Worm (Caenorhabditis elegans): ENCODE data around the gene pho-7.

pho-7 gene

ce11 chrX:10979186-10979585 lies 38.0 kb upstream of the pho-7 start, which contains the start of gene pxn-2:
pxn-2 (minus strand) TSS chrX:10979286.
- no peak for TF ChIP-seq lsy-2 (tag; optimal IDR thresholded peaks at IDR 0.05)
- peak; percentile 38 for TF ChIP-seq ces-1 (GFP tag; optimal IDR thresholded peaks at IDR 0.05)

DNA sequence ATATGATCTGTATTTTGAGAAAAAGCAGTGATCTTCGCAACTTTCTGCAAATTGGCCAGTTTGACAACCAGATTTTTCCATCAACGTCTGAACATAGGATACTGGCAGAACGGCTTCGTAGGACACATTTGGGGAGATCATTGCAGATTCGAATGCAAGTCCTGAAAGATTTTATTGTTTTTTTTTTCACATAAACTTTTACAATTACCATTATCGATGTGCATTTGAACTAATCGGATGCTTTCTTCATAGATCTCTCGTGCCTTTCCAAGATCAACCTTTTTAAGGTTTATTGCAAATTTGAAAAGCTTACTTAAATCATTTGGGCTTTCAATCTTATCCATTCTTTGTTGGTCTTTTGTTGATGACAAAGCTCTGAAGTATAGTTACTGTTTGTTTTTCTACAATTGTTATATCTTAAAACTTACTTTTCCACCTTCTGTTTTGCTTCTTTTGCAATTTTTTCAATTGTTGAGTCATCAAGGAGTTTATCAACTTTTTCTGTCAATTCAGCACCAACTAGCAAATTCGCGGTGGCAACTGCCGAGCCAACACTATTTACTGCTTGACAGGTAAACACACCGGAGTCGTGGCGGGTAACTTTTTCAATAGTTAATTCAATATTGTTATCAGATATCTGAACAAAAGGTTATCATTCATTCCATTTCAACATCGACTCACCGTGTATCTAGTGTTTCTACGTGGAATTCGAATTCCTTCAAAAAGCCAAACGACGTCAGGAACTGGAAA lies 35.5 kb upstream of the pho-7 start:
- TF ChIP-seq mab-5 (tag; optimal IDR thresholded peaks at IDR 0.05) (no peak), elt-1 (tag; optimal IDR thresholded peaks at IDR 0.05; ENCODE audit: borderline replicate concordance, insufficient read depth) (no peak), drap-1 (GFP tag; optimal IDR thresholded peaks at IDR 0.05) (no peak), blmp-1 (tag; optimal IDR thresholded peaks at IDR 0.05) (no peak), sem-2 (GFP tag; optimal IDR thresholded peaks at IDR 0.05) (no peak), pha-4 (tag; optimal IDR thresholded peaks at IDR 0.05) (no peak), ceh-83 (GFP tag; optimal IDR thresholded peaks at IDR 0.05) (no peak), nhr-237 (tag; optimal IDR thresholded peaks at IDR 0.05) (no peak), sptf-1 (tag; optimal IDR thresholded peaks at IDR 0.05) (no peak), ztf-11 (tag; optimal IDR thresholded peaks at IDR 0.05) (no peak), nhr-28 (tag; optimal IDR thresholded peaks at IDR 0.05) (no peak), hlh-1 (tag; optimal IDR thresholded peaks at IDR 0.05) (no peak), nhr-76 (tag; optimal IDR thresholded peaks at IDR 0.05) (no peak), unc-62 (GFP tag; optimal IDR thresholded peaks at IDR 0.05) (no peak), ham-2 (GFP tag; optimal IDR thresholded peaks at IDR 0.05) (no peak), M03D4.4 (tag; optimal IDR thresholded peaks at IDR 0.05) (no peak), nhr-2 (tag; optimal IDR thresholded peaks at IDR 0.05) (no peak), zip-8 (tag; optimal IDR thresholded peaks at IDR 0.05) (no peak), lin-13 (tag; optimal IDR thresholded peaks at IDR 0.05) (no peak), bed-3 (GFP tag; optimal IDR thresholded peaks at IDR 0.05) (no peak)

DNA sequence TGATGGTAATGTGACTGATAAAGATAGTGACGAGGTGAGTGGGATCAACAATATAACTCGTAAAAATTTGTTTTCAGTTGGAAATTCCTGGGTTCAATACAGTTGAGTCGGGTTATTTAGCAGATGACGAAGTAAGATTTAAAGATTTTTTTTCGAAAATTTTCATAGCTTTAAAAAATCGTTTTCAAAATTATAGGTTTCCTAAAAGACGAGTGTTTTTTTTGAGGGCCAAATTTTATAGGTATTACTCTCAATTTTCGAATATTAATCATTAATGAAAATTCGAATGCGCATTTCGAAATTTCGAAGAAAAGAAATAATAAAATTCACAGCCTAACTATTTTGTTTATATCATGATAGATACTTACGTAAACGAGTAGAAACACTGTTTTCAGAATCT lies 30.0 kb upstream of the pho-7 start:
- TF ChIP-seq flh-1 (GFP tag; optimal IDR thresholded peaks at IDR 0.05) (no peak), snpc-4 (tag; optimal IDR thresholded peaks at IDR 0.05) (no peak), ces-1 (GFP tag; optimal IDR thresholded peaks at IDR 0.05) (no peak), zip-8 (tag; optimal IDR thresholded peaks at IDR 0.05) (no peak), unc-62 (GFP tag; optimal IDR thresholded peaks at IDR 0.05) (no peak)

ce11 chrX:10970629-10971028 lies 29.5 kb upstream of the pho-7 start, which contains the start of gene K09C8.8:
K09C8.8 (plus strand) TSS chrX:10970929.
- TF ChIP-seq lsy-2 (tag; optimal IDR thresholded peaks at IDR 0.05) (no peak), ceh-39 (tag; optimal IDR thresholded peaks at IDR 0.05) (no peak), lin-13 (tag; optimal IDR thresholded peaks at IDR 0.05) (no peak), pha-4 (tag; optimal IDR thresholded peaks at IDR 0.05) (no peak)

ce11 chrX:10967698-10968097 lies 26.5 kb upstream of the pho-7 start, which contains the start of gene K09C8.9:
K09C8.9 (minus strand) TSS chrX:10967798.
- TF ChIP-seq lsy-2 (tag; optimal IDR thresholded peaks at IDR 0.05) (no peak), lin-32 (GFP tag; optimal IDR thresholded peaks at IDR 0.05) (no peak)

ce11 chrX:10966251-10966650 lies 25.1 kb upstream of the pho-7 start, which contains the start of gene lge-1:
lge-1 (plus strand) TSS chrX:10966551.
- TF ChIP-seq ces-1 (GFP tag; optimal IDR thresholded peaks at IDR 0.05) (no peak), sptf-1 (tag; optimal IDR thresholded peaks at IDR 0.05) (no peak)

DNA sequence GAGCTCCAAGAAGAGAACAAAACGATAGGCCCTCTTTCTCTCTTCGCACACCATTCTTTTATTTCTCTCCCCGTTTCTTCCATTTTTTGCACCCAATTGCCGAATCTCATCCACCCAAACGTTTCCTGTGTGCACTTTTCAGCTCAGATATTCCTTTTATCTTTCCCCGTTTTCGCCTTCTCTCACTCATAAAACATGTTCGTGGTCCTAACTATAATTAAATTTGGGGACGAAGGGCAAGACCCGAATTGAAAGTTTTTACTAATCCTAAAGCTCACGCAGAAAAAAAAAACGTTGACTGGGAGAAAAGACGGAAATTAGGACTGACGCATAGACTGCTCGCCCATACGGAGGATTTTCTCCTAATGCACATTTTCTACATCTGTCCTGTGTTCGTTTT lies 24.4 kb upstream of the pho-7 start:
- peak; percentile 82 for TF ChIP-seq ces-1 (GFP tag; optimal IDR thresholded peaks at IDR 0.05)
- TF ChIP-seq unc-120 (tag; optimal IDR thresholded peaks at IDR 0.05; ENCODE audit: poor library complexity, severe bottlenecking): no peak
